Worm (Caenorhabditis elegans): ENCODE measurements around the gene spp-21.
A peak's percentile ranks its signal among the peaks of the same experiment; 100 is the strongest.

Gene spp-21

DNA sequence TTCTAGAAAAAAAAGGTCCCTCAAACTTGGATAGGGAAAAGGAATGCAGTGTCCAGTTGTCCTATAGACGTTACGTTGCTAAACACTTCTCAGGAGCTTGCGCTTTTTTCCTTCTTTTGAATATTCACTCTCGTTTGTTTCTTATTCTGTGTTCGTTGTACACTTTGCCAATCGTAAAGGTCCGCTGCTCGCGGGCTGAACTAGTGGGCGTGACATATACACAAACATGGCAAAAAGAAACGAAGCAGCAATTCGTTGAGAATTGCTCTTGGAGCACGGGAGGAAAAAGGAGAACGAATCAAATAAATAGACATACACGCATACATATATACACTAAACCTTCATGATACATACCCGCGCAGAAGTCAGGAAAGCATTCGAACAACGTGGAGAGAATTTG is 21.1 kb upstream of the spp-21 start:
- TF ChIP-seq nhr-23 (tag; optimal IDR thresholded peaks at IDR 0.05) (no peak), nhr-10 (tag; optimal IDR thresholded peaks at IDR 0.05) (no peak), nhr-237 (tag; optimal IDR thresholded peaks at IDR 0.05) (no peak), snpc-4 (tag; optimal IDR thresholded peaks at IDR 0.05) (peak; percentile 15), ztf-11 (tag; optimal IDR thresholded peaks at IDR 0.05) (no peak), ztf-4 (tag; optimal IDR thresholded peaks at IDR 0.05) (peak; percentile 25), Y55F3AM.14 (GFP tag; optimal IDR thresholded peaks at IDR 0.05) (no peak), R02D3.7 (tag; optimal IDR thresholded peaks at IDR 0.05) (no peak), lin-11 (tag; optimal IDR thresholded peaks at IDR 0.05) (no peak), nhr-11 (tag; optimal IDR thresholded peaks at IDR 0.05) (no peak), blmp-1 (tag; optimal IDR thresholded peaks at IDR 0.05; ENCODE audit: insufficient read depth) (no peak), unc-55 (GFP tag; optimal IDR thresholded peaks at IDR 0.05) (no peak), ztf-1 (GFP tag; conservative IDR thresholded peaks at IDR 0.05) (no peak), lin-13 (GFP tag; optimal IDR thresholded peaks at IDR 0.05) (no peak), crh-2 (tag; optimal IDR thresholded peaks at IDR 0.05) (no peak), nhr-21 (tag; optimal IDR thresholded peaks at IDR 0.05) (no peak), elt-3 (tag; optimal IDR thresholded peaks at IDR 0.05) (no peak), F13H6.1 (tag; optimal IDR thresholded peaks at IDR 0.05) (peak; percentile 13), ceh-82 (tag; optimal IDR thresholded peaks at IDR 0.05) (no peak), nhr-6 (tag; optimal IDR thresholded peaks at IDR 0.05) (no peak), ceh-16 (tag; optimal IDR thresholded peaks at IDR 0.05) (no peak)

DNA sequence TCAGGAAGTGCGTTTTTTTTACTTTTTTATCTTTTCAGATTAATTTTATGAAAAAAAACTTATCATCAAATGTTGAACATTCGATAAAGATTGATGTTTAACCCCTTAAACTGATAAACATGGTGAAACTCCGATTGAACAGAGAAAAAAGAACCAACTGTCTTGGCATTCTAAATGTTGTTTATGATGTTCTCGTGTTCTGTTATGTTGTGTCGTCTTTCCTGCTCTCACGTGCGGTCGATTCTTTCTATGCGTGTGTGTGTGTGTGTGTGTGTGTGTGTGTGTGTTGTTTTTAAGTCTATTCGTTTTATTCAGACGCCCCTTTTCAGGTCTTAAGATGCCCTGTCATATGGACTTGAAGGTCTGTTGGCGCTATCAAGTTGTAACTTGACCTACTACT is 20.3 kb upstream of the spp-21 start:
- peak; percentile 10 for TF ChIP-seq fos-1 (tag; optimal IDR thresholded peaks at IDR 0.05)
- TF ChIP-seq unc-55 (GFP tag; optimal IDR thresholded peaks at IDR 0.05): no peak
- TF ChIP-seq R02D3.7 (tag; optimal IDR thresholded peaks at IDR 0.05): no peak
- no peak for TF ChIP-seq nhr-11 (tag; optimal IDR thresholded peaks at IDR 0.05)
- TF ChIP-seq mdl-1 (tag; optimal IDR thresholded peaks at IDR 0.05): peak in 1 of 2 experiments; percentile 39
- TF ChIP-seq ZK546.5 (tag; optimal IDR thresholded peaks at IDR 0.05): no peak
- no peak for TF ChIP-seq unc-39 (tag; optimal IDR thresholded peaks at IDR 0.05)
- TF ChIP-seq peb-1 (tag; optimal IDR thresholded peaks at IDR 0.05): no peak
- no peak for TF ChIP-seq ztf-4 (tag; optimal IDR thresholded peaks at IDR 0.05)
- TF ChIP-seq sma-9 (GFP tag; optimal IDR thresholded peaks at IDR 0.05): no peak
- TF ChIP-seq sma-9 (tag; optimal IDR thresholded peaks at IDR 0.05): no peak
- peak; percentile 14 for TF ChIP-seq F13H6.1 (tag; optimal IDR thresholded peaks at IDR 0.05)
- TF ChIP-seq Y55F3AM.14 (GFP tag; optimal IDR thresholded peaks at IDR 0.05): peak; percentile 66
- TF ChIP-seq ztf-11 (tag; optimal IDR thresholded peaks at IDR 0.05): no peak
- no peak for TF ChIP-seq blmp-1 (tag; optimal IDR thresholded peaks at IDR 0.05; ENCODE audit: insufficient read depth)
- peak; percentile 10 for TF ChIP-seq nhr-6 (tag; optimal IDR thresholded peaks at IDR 0.05)
- peak; percentile 39 for TF ChIP-seq nhr-129 (tag; optimal IDR thresholded peaks at IDR 0.05)
- TF ChIP-seq C34F6.9 (tag; optimal IDR thresholded peaks at IDR 0.05): peak; percentile 43
- no peak for TF ChIP-seq lin-11 (tag; optimal IDR thresholded peaks at IDR 0.05)
- TF ChIP-seq elt-3 (tag; optimal IDR thresholded peaks at IDR 0.05): no peak
- TF ChIP-seq lin-39 (tag; optimal IDR thresholded peaks at IDR 0.05): no peak
- no peak for TF ChIP-seq nhr-10 (tag; optimal IDR thresholded peaks at IDR 0.05)
- TF ChIP-seq ceh-82 (tag; optimal IDR thresholded peaks at IDR 0.05): no peak
- TF ChIP-seq egl-27 (tag; optimal IDR thresholded peaks at IDR 0.05): no peak
- no peak for TF ChIP-seq nhr-237 (tag; optimal IDR thresholded peaks at IDR 0.05)
- no peak for TF ChIP-seq lin-13 (GFP tag; optimal IDR thresholded peaks at IDR 0.05)
- peak; percentile 56 for TF ChIP-seq crh-2 (tag; optimal IDR thresholded peaks at IDR 0.05)
- TF ChIP-seq snpc-4 (tag; optimal IDR thresholded peaks at IDR 0.05): no peak
- no peak for TF ChIP-seq lsy-2 (tag; optimal IDR thresholded peaks at IDR 0.05)
- no peak for TF ChIP-seq dmd-4 (tag; optimal IDR thresholded peaks at IDR 0.05)
- no peak for TF ChIP-seq nhr-77 (tag; optimal IDR thresholded peaks at IDR 0.05)

DNA sequence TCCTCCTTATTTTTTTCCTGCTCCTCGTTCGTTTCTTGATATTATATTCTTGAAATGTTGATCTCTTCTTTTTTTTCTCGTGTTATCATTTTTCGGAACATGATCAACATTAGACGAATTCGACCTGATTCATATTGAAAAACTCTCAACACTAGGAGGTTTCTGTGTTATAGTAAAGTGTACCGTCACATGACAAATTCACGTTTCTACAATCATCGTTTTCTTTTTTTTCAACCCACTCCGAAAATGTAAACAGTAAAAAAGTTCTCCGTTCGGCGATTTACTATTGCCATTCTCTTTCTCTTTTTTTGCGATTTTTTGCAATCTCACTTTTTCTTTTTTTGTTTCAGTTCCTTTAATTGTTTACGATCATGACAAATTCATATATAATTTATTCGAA is 18.5 kb upstream of the spp-21 start:
- no peak for TF ChIP-seq lin-13 (GFP tag; optimal IDR thresholded peaks at IDR 0.05)
- peak; percentile 63 for TF ChIP-seq sma-3 (GFP tag; optimal IDR thresholded peaks at IDR 0.05)
- peak; percentile 35 for TF ChIP-seq sma-9 (GFP tag; optimal IDR thresholded peaks at IDR 0.05)
- TF ChIP-seq sma-9 (tag; optimal IDR thresholded peaks at IDR 0.05): no peak

DNA sequence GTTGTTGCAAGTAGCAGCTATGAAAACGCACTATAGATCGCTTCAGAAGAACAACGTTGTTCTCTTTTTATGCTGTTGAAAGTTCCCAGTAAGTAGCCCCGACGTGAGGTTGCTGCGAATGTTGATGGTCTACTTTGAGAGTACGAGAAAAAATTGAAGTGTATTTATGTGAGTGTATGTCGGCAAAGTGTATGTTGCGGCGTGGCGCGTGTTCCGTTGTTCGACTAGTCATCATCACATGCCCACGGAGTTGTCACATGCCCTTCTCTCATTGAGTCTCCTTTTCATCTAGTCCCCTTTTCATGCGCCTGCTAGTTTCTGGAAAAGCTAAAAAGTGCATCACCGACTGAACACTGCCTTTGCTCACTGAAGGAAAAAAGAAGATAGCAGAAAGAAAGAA is 18.0 kb upstream of the spp-21 start:
- no peak for TF ChIP-seq ceh-82 (tag; optimal IDR thresholded peaks at IDR 0.05)
- TF ChIP-seq sma-3 (GFP tag; optimal IDR thresholded peaks at IDR 0.05): peak; percentile 13
- no peak for TF ChIP-seq nhr-77 (tag; optimal IDR thresholded peaks at IDR 0.05)
- TF ChIP-seq unc-62 (GFP tag; optimal IDR thresholded peaks at IDR 0.05): no peak
- TF ChIP-seq elt-3 (tag; optimal IDR thresholded peaks at IDR 0.05): no peak
- peak; percentile 86 for TF ChIP-seq ztf-4 (tag; optimal IDR thresholded peaks at IDR 0.05)
- peak; percentile 63 for TF ChIP-seq nhr-25 (tag; optimal IDR thresholded peaks at IDR 0.05)
- TF ChIP-seq aly-2 (tag; optimal IDR thresholded peaks at IDR 0.05): no peak
- TF ChIP-seq Y55F3AM.14 (GFP tag; optimal IDR thresholded peaks at IDR 0.05): peak; percentile 80
- no peak for TF ChIP-seq mab-5 (tag; optimal IDR thresholded peaks at IDR 0.05)
- no peak for TF ChIP-seq skn-1 (tag; optimal IDR thresholded peaks at IDR 0.05)
- TF ChIP-seq lsy-2 (tag; optimal IDR thresholded peaks at IDR 0.05): peak in 1 of 2 experiments; percentile 77
- no peak for TF ChIP-seq dmd-4 (tag; optimal IDR thresholded peaks at IDR 0.05)
- peak; percentile 73 for TF ChIP-seq lin-11 (tag; optimal IDR thresholded peaks at IDR 0.05)
- TF ChIP-seq mbf-1 (tag; optimal IDR thresholded peaks at IDR 0.05): no peak
- peak; percentile 56 for TF ChIP-seq ama-1 (optimal IDR thresholded peaks at IDR 0.05)
- no peak for TF ChIP-seq lin-39 (tag; optimal IDR thresholded peaks at IDR 0.05)
- TF ChIP-seq unc-55 (GFP tag; optimal IDR thresholded peaks at IDR 0.05): peak; percentile 9
- no peak for TF ChIP-seq alr-1 (tag; optimal IDR thresholded peaks at IDR 0.05)
- peak; percentile 77 for TF ChIP-seq crh-2 (tag; optimal IDR thresholded peaks at IDR 0.05)
- TF ChIP-seq elt-1 (tag; optimal IDR thresholded peaks at IDR 0.05): no peak
- TF ChIP-seq mdl-1 (tag; optimal IDR thresholded peaks at IDR 0.05): peak; percentile 72 to 82
- TF ChIP-seq ztf-1 (GFP tag; conservative IDR thresholded peaks at IDR 0.05): no peak
- no peak for TF ChIP-seq nhr-12 (tag; optimal IDR thresholded peaks at IDR 0.05)
- TF ChIP-seq unc-39 (tag; optimal IDR thresholded peaks at IDR 0.05): no peak
- peak; percentile 62 for TF ChIP-seq fos-1 (tag; optimal IDR thresholded peaks at IDR 0.05)
